Worm (Caenorhabditis elegans) whole organism, mixed stage, embryonic: ENCODE data around the gene col-175.

Source experiments
- M03D4.4 ChIP-seq: sonication (generic microtip); optimal IDR thresholded peaks from 2 replicates; lab custom pipeline; 2017; ENCODE audit warnings: mild to moderate bottlenecking, missing genetic modification characterization, missing compliant biosample characterization
- bed-3 ChIP-seq: fragments of 200-800 bp; sonication (Bioruptor generic); optimal IDR thresholded peaks from 3 replicates; lab custom pipeline; 2018; ENCODE audit warnings: mild to moderate bottlenecking, missing genetic modification characterization, moderate library complexity, missing compliant biosample characterization
- blmp-1 ChIP-seq: fragments of 150-350 bp; optimal IDR thresholded peaks from 2 replicates; lab custom pipeline; 2014; ENCODE audit warnings: missing biosample characterization, missing genetic modification characterization
- ceh-39 ChIP-seq: fragments of 150-350 bp; optimal IDR thresholded peaks from 2 replicates; lab custom pipeline; 2014; ENCODE audit warnings: missing biosample characterization, missing genetic modification characterization
- ceh-43 ChIP-seq: fragments of 200-800 bp; sonication (Bioruptor generic); optimal IDR thresholded peaks from 2 replicates; lab custom pipeline; 2018; ENCODE audit warnings: mild to moderate bottlenecking, missing genetic modification characterization, moderate library complexity, missing compliant biosample characterization
- ceh-83 ChIP-seq: fragments of 200-800 bp; sonication (Bioruptor generic); optimal IDR thresholded peaks from 2 replicates; lab custom pipeline; 2018; ENCODE audit warnings: mild to moderate bottlenecking, missing genetic modification characterization, missing compliant biosample characterization
- ces-1 ChIP-seq: fragments of 150-350 bp; optimal IDR thresholded peaks from 2 replicates; lab custom pipeline; 2014; ENCODE audit warnings: missing biosample characterization, missing genetic modification reagents, missing genetic modification characterization
- cnd-1 ChIP-seq: fragments of 200-800 bp; sonication (Bioruptor generic); optimal IDR thresholded peaks from 2 replicates; lab custom pipeline; 2018; ENCODE audit warnings: mild to moderate bottlenecking, missing genetic modification characterization, missing compliant biosample characterization
- drap-1 ChIP-seq: fragments of 200-800 bp; sonication (Bioruptor generic); optimal IDR thresholded peaks from 3 replicates; lab custom pipeline; 2018; ENCODE audit warnings: mild to moderate bottlenecking, missing genetic modification characterization, missing compliant biosample characterization
- elt-1 ChIP-seq: sonication (generic microtip); optimal IDR thresholded peaks from 2 replicates; lab custom pipeline; 2017; ENCODE audit warnings: missing genetic modification characterization, mild to moderate bottlenecking, missing compliant biosample characterization, antibody characterized with exemption, moderate library complexity, borderline replicate concordance; ENCODE audit not compliant: insufficient read depth
- elt-3 ChIP-seq: fragments of 150-350 bp; optimal IDR thresholded peaks from 2 replicates; lab custom pipeline; 2014; ENCODE audit warnings: missing biosample characterization, missing genetic modification characterization
- flh-1 ChIP-seq: fragments of 200-800 bp; sonication (Bioruptor generic); optimal IDR thresholded peaks from 2 replicates; lab custom pipeline; 2018; ENCODE audit warnings: mild to moderate bottlenecking, missing genetic modification characterization, moderate library complexity, missing compliant biosample characterization
- ham-2 ChIP-seq: fragments of 200-800 bp; sonication (Bioruptor generic); optimal IDR thresholded peaks from 2 replicates; lab custom pipeline; 2018; ENCODE audit warnings: mild to moderate bottlenecking, missing genetic modification characterization, missing compliant biosample characterization
- hlh-1 ChIP-seq: fragments of 150-350 bp; optimal IDR thresholded peaks from 2 replicates; lab custom pipeline; 2014; ENCODE audit warnings: missing biosample characterization, missing genetic modification reagents, missing genetic modification characterization
- lin-13 ChIP-seq: fragments of 150-350 bp; optimal IDR thresholded peaks from 2 replicates; lab custom pipeline; 2014; ENCODE audit warnings: missing biosample characterization, missing genetic modification characterization
- lin-32 ChIP-seq: fragments of 200-800 bp; sonication (Bioruptor generic); optimal IDR thresholded peaks from 2 replicates; lab custom pipeline; 2018; ENCODE audit warnings: mild to moderate bottlenecking, missing genetic modification characterization, missing compliant biosample characterization
- lsy-2 ChIP-seq: fragments of 150-350 bp; optimal IDR thresholded peaks from 2 replicates; lab custom pipeline; 2014; ENCODE audit warnings: missing biosample characterization, missing genetic modification characterization
- mep-1 ChIP-seq: fragments of 150-350 bp; optimal IDR thresholded peaks from 2 replicates; lab custom pipeline; 2017; ENCODE audit warnings: missing biosample characterization, missing genetic modification reagents, missing genetic modification characterization, inconsistent platforms
- mls-2 ChIP-seq: sonication (generic microtip); optimal IDR thresholded peaks from 2 replicates; lab custom pipeline; 2016; ENCODE audit warnings: mild to moderate bottlenecking, missing genetic modification characterization, moderate library complexity, missing compliant biosample characterization
- nhr-12 ChIP-seq: fragments of 150-350 bp; optimal IDR thresholded peaks from 2 replicates; lab custom pipeline; 2014; ENCODE audit warnings: missing biosample characterization, missing genetic modification characterization
- nhr-2 ChIP-seq: fragments of 150-350 bp; optimal IDR thresholded peaks from 2 replicates; lab custom pipeline; 2014; ENCODE audit warnings: missing biosample characterization, missing genetic modification characterization
- nhr-237 ChIP-seq: fragments of 150-350 bp; optimal IDR thresholded peaks from 2 replicates; lab custom pipeline; 2014; ENCODE audit warnings: missing biosample characterization, missing genetic modification characterization
- pha-4 ChIP-seq: fragments of 150-350 bp; optimal IDR thresholded peaks from 2 replicates; lab custom pipeline; 2018; ENCODE audit warnings: missing biosample characterization, missing genetic modification reagents, missing genetic modification characterization
- snpc-4 ChIP-seq: fragments of 150-350 bp; optimal IDR thresholded peaks from 2 replicates; lab custom pipeline; 2014; ENCODE audit warnings: missing biosample characterization, missing genetic modification characterization
- sptf-1 ChIP-seq: sonication (generic microtip); optimal IDR thresholded peaks from 2 replicates; lab custom pipeline; 2017; ENCODE audit warnings: mild to moderate bottlenecking, missing genetic modification characterization, moderate library complexity, missing compliant biosample characterization
- tbx-8 ChIP-seq: fragments of 200-800 bp; sonication (Bioruptor generic); optimal IDR thresholded peaks from 2 replicates; lab custom pipeline; 2018; ENCODE audit warnings: mild to moderate bottlenecking, missing genetic modification characterization, moderate library complexity, missing compliant biosample characterization
- unc-120 ChIP-seq: sonication (generic microtip); optimal IDR thresholded peaks from 2 replicates; lab custom pipeline; 2017; ENCODE audit warnings: missing genetic modification characterization, missing compliant biosample characterization; ENCODE audit not compliant: poor library complexity, severe bottlenecking
- unc-39 ChIP-seq: fragments of 150-350 bp; optimal IDR thresholded peaks from 2 replicates; lab custom pipeline; 2014; ENCODE audit warnings: missing biosample characterization, missing genetic modification characterization
- unc-62 ChIP-seq: fragments of 150-350 bp; optimal IDR thresholded peaks from 2 replicates; lab custom pipeline; 2014; ENCODE audit warnings: missing biosample characterization, missing genetic modification reagents, missing genetic modification characterization
- ztf-11 ChIP-seq: fragments of 150-350 bp; optimal IDR thresholded peaks from 2 replicates; lab custom pipeline; 2014; ENCODE audit warnings: missing biosample characterization, missing genetic modification characterization

col-175 gene

ce11 chrX:9230322-9230721 lies 4.1 kb downstream of the col-175 start:
- TF ChIP-seq unc-62 (no peak), nhr-2 (peak; percentile 64), drap-1 (GFP tag; lab: Kevin White, UChicago) (no peak)

- no peak for TF ChIP-seq ceh-39
- TF ChIP-seq ceh-83 = no peak
- TF ChIP-seq elt-1 (tag; lab: Kevin White, UChicago) = peak; percentile 85
- TF ChIP-seq ham-2 (GFP tag; lab: Kevin White, UChicago) = peak; percentile 74
- TF ChIP-seq unc-120 (tag; lab: Kevin White, UChicago) = peak; percentile 24
- TF ChIP-seq hlh-1 (tag; lab: Kevin White, UChicago) = peak; percentile 15
- TF ChIP-seq nhr-237 (tag; lab: Kevin White, UChicago) = no peak
- peak; percentile 12 for TF ChIP-seq blmp-1 (tag; lab: Kevin White, UChicago)
- peak; percentile 27 for TF ChIP-seq unc-62
- no peak for TF ChIP-seq ces-1 (GFP tag; lab: Kevin White, UChicago)
Observed at ce11 chrX:9228441-9228840, 6.0 kb downstream of the col-175 start.

ce11 chrX:9226904-9227303 lies 7.5 kb downstream of the col-175 start:
- TF ChIP-seq elt-3 (tag; lab: Kevin White, UChicago) = peak; percentile 39
- peak; percentile 10 for TF ChIP-seq blmp-1 (tag; lab: Kevin White, UChicago)
- TF ChIP-seq ham-2 (GFP tag; lab: Kevin White, UChicago) = no peak
- TF ChIP-seq, all 35 proteins: peak for 2

- TF ChIP-seq lin-32 (GFP tag; lab: Kevin White, UChicago) = no peak
- no peak for TF ChIP-seq bed-3 (GFP tag; lab: Kevin White, UChicago)
- peak; percentile 51 for TF ChIP-seq tbx-8 (GFP tag; lab: Kevin White, UChicago)
- TF ChIP-seq elt-1 (tag; lab: Kevin White, UChicago) = no peak
- TF ChIP-seq unc-39 (tag; lab: Kevin White, UChicago) = no peak
- no peak for TF ChIP-seq mep-1 (tag; lab: Kevin White, UChicago)
- TF ChIP-seq ceh-43 = no peak
- TF ChIP-seq sptf-1 (tag; lab: Kevin White, UChicago) = peak; percentile 82
- no peak for TF ChIP-seq ces-1 (GFP tag; lab: Kevin White, UChicago)
- no peak for TF ChIP-seq elt-3 (tag; lab: Kevin White, UChicago)
- peak; percentile 37 for TF ChIP-seq drap-1 (GFP tag; lab: Kevin White, UChicago)
- peak; percentile 48 for TF ChIP-seq M03D4.4
- TF ChIP-seq ceh-39 = peak; percentile 23
- no peak for TF ChIP-seq nhr-237 (tag; lab: Kevin White, UChicago)
- TF ChIP-seq cnd-1 = peak; percentile 63
- TF ChIP-seq mls-2 (tag; lab: Kevin White, UChicago) = peak; percentile 27
- TF ChIP-seq ztf-11 (tag; lab: Kevin White, UChicago) = no peak
- TF ChIP-seq ham-2 (GFP tag; lab: Kevin White, UChicago) = peak; percentile 69
- no peak for TF ChIP-seq snpc-4
- peak; percentile 74 for TF ChIP-seq nhr-2
- TF ChIP-seq pha-4 (tag; lab: Kevin White, UChicago) = peak; percentile 58
- TF ChIP-seq unc-120 (tag; lab: Kevin White, UChicago) = peak; percentile 46
- no peak for TF ChIP-seq unc-62
Observed at ce11 chrX:9225273-9225672, 9.1 kb downstream of the col-175 start.

ce11 chrX:9213873-9214341 lies 20.5 kb downstream of the col-175 start, which contains the start of gene C35B8.3:
TSS of gene C35B8.3 (plus strand) at chrX:9213923.
- TF ChIP-seq sptf-1 (tag; lab: Kevin White, UChicago) = no peak
- no peak for TF ChIP-seq lsy-2 (tag; lab: Kevin White, UChicago)
- no peak for TF ChIP-seq unc-120 (tag; lab: Kevin White, UChicago)
- TF ChIP-seq unc-62 = no peak
- no peak for TF ChIP-seq flh-1 (GFP tag; lab: Kevin White, UChicago)
- TF ChIP-seq lin-32 (GFP tag; lab: Kevin White, UChicago) = no peak
- TF ChIP-seq ceh-43 = no peak
- no peak for TF ChIP-seq bed-3 (GFP tag; lab: Kevin White, UChicago)
- TF ChIP-seq lin-13 (tag; lab: Kevin White, UChicago) = no peak
- no peak for TF ChIP-seq ceh-39
- TF ChIP-seq hlh-1 (tag; lab: Kevin White, UChicago) = no peak
- no peak for TF ChIP-seq ceh-83
- TF ChIP-seq elt-3 (tag; lab: Kevin White, UChicago) = no peak
- no peak for TF ChIP-seq nhr-12
- TF ChIP-seq blmp-1 (tag; lab: Kevin White, UChicago) = no peak
